Fruit fly (Drosophila melanogaster) whole organism, wandering third instar larva: Measurements from ENCODE around the gene CG7133.

Source experiments
- Abd-B ChIP-seq: fragments of >200 bp; optimal IDR thresholded peaks from 2 replicates; lab custom pipeline; 2017; ENCODE audit warnings: missing biosample characterization, missing genetic modification characterization
- Dfd ChIP-seq: fragments of >200 bp; optimal IDR thresholded peaks from 2 replicates; lab custom pipeline; 2017; ENCODE audit warnings: missing biosample characterization, missing genetic modification characterization
- Hr83 ChIP-seq: fragments of 200-300 bp; sonication (Bioruptor generic); optimal IDR thresholded peaks from 2 replicates; lab custom pipeline; 2016; ENCODE audit warnings: missing biosample characterization, mild to moderate bottlenecking, missing genetic modification characterization, moderate library complexity; ENCODE audit not compliant: poor library complexity, severe bottlenecking
- Sp1 ChIP-seq: fragments of 200-800 bp; sonication (Bioruptor generic); optimal IDR thresholded peaks from 3 replicates; lab custom pipeline; 2019; ENCODE audit warnings: missing biosample characterization, mild to moderate bottlenecking, missing genetic modification characterization, moderate library complexity
- br ChIP-seq: fragments of 200-800 bp; sonication (Bioruptor generic); optimal IDR thresholded peaks from 2 replicates; lab custom pipeline; 2016; ENCODE audit warnings: missing biosample characterization, missing genetic modification characterization
- dl ChIP-seq, 2 experiments: fragments of 175-275, 200-275 bp in 1 of 2; fragments of 200-275 bp in 1 of 2; sonication (Bioruptor generic); optimal IDR thresholded peaks; lab custom pipeline; 2018; ENCODE audit warnings: mild to moderate bottlenecking in 2 of 2, missing biosample characterization in 2 of 2, missing genetic modification characterization in 2 of 2, moderate library complexity in 2 of 2; ENCODE audit not compliant: partially characterized antibody in 2 of 2, insufficient read depth in 1 of 2
- dmrt93B ChIP-seq: fragments of 200-800 bp; sonication (Bioruptor generic); optimal IDR thresholded peaks from 2 replicates; lab custom pipeline; 2018; ENCODE audit warnings: missing biosample characterization, mild to moderate bottlenecking, missing genetic modification characterization
- h ChIP-seq: fragments of 200-800 bp; sonication (Bioruptor generic); optimal IDR thresholded peaks from 3 replicates; lab custom pipeline; 2016; ENCODE audit warnings: missing biosample characterization, mild to moderate bottlenecking, missing genetic modification characterization
- pan ChIP-seq: fragments of >200 bp; optimal IDR thresholded peaks from 2 replicates; lab custom pipeline; 2017
- psq ChIP-seq: fragments of 200-800 bp; sonication (Bioruptor generic); optimal IDR thresholded peaks from 3 replicates; lab custom pipeline; 2017; ENCODE audit warnings: missing biosample characterization, mild to moderate bottlenecking, missing genetic modification characterization, moderate library complexity
- sv ChIP-seq: fragments of 200-800 bp; sonication (Bioruptor generic); optimal IDR thresholded peaks from 3 replicates; lab custom pipeline; 2016; ENCODE audit warnings: missing biosample characterization, missing genetic modification characterization
- usp ChIP-seq: fragments of >200 bp; optimal IDR thresholded peaks from 2 replicates; lab custom pipeline; 2017; ENCODE audit warnings: missing biosample characterization, missing genetic modification characterization
- woc ChIP-seq: sonication (Bioruptor generic); optimal IDR thresholded peaks from 2 replicates; lab custom pipeline; 2016; ENCODE audit warnings: missing biosample characterization, mild to moderate bottlenecking, missing genetic modification characterization

DNA sequence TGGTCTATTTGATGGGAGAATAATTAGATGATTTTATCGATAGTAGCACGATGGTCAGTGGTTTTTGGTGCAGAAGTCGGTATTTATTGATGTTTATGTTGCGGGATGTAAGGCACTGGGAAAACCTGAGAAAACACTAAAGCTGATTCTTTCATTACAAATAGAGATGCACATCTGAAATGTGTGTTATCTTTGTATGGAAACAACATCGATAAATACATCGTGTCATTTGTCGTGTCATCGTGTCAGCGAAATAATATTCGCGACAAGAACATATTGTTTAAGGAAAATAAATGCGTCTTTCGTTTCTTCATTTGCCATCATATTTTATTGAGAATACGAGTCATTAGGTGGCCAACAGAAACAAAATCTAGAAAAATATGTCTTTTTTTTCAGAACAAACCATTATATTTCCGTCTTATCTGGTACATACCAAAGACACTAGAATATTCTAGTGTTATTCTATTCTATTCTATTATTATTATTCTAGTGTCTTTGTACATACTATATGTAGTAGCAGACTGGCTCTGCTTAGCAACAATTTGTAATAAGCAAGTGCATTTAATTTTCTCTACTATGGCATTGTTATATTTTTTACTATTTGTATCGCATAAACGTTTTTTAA lies at the start of gene CG7133:
- TF ChIP-seq h (no peak), usp (GFP tag; lab: Kevin White, UChicago) (no peak), dmrt93B (GFP tag; lab: Kevin White, UChicago) (no peak), dl (GFP tag; optimal IDR thresholded peaks at IDR 0.05; lab: Kevin White, UChicago; ENCODE audit: insufficient read depth in 1 of 2, partially characterized antibody in 2 of 2) (no peak), psq (GFP tag; lab: Kevin White, UChicago) (no peak), Dfd (no peak), Hr83 (no peak), pan (lab: Kevin White, UChicago) (no peak), Sp1 (GFP tag; lab: Kevin White, UChicago) (no peak), woc (peak; percentile 12), sv (GFP tag; lab: Kevin White, UChicago) (no peak), Abd-B (no peak), br (GFP tag; lab: Kevin White, UChicago) (no peak)
